Fruit fly (Drosophila melanogaster) whole organism: ENCODE results near the gene Cyp303a1.

Experiments used
- CG8478 ChIP-seq: fragments of >200 bp; optimal IDR thresholded peaks from 2 replicates; lab custom pipeline; 2018; ENCODE audit warnings: inconsistent platforms
- Dll ChIP-seq: fragments of >200 bp; optimal IDR thresholded peaks from 2 replicates; lab custom pipeline; 2017
- EcR ChIP-seq, 2 experiments: fragments of >200 bp; optimal IDR thresholded peaks; 2 replicates each; lab custom pipeline; 2017; ENCODE audit warnings: missing biosample characterization in 2 of 2, missing genetic modification characterization in 2 of 2, missing genetic modification reagents in 2 of 2
- pan ChIP-seq: fragments of >200 bp; optimal IDR thresholded peaks from 2 replicates; lab custom pipeline; 2017
- psq ChIP-seq: fragments of >200 bp; optimal IDR thresholded peaks from 2 replicates; lab custom pipeline; 2017
- usp ChIP-seq: fragments of >200 bp; optimal IDR thresholded peaks from 2 replicates; lab custom pipeline; 2017; ENCODE audit warnings: missing biosample characterization, missing genetic modification characterization, mixed read lengths

Gene Cyp303a1

dm6 chr2L:16290984-16291383 is 3.0 kb upstream of the Cyp303a1 start, which contains the start of gene CG17329:
CG17329 (plus strand) TSS chr2L:16291284.
- TF ChIP-seq usp (GFP tag; lab: Kevin White, UChicago): no peak
- TF ChIP-seq psq: no peak
- no peak for TF ChIP-seq Dll (lab: Kevin White, UChicago)

dm6 chr2L:16292975-16293501 is 945 bp upstream of the Cyp303a1 start, which contains the start of gene CG13258:
CG13258 (minus strand) TSS chr2L:16293025.
- no peak for TF ChIP-seq psq
- TF ChIP-seq Dll (lab: Kevin White, UChicago): no peak
- TF ChIP-seq CG8478: no peak
- no peak for TF ChIP-seq EcR (GFP tag; optimal IDR thresholded peaks at IDR 0.05; lab: Kevin White, UChicago)

- no peak for TF ChIP-seq usp (GFP tag; lab: Kevin White, UChicago)
- TF ChIP-seq Dll (lab: Kevin White, UChicago): no peak
- TF ChIP-seq psq: no peak
- no peak for TF ChIP-seq pan
- no peak for TF ChIP-seq EcR (GFP tag; optimal IDR thresholded peaks at IDR 0.05; lab: Kevin White, UChicago)
- no peak for TF ChIP-seq CG8478
Observed at dm6 chr2L:16299466-16300311, 5.7 kb downstream of the Cyp303a1 start, which contains the start of the genes heix and CG17328. heix (minus strand) TSS chr2L:16299858. CG17328 (plus strand) TSS chr2L:16299943.

- TF ChIP-seq EcR (GFP tag; optimal IDR thresholded peaks at IDR 0.05; lab: Kevin White, UChicago) (no peak), CG8478 (no peak), Dll (lab: Kevin White, UChicago) (no peak), psq (no peak), usp (GFP tag; lab: Kevin White, UChicago) (no peak), pan (no peak)
Observed at dm6 chr2L:16302773-16303279, 8.8 kb downstream of the Cyp303a1 start, which contains the start of gene GMF. GMF (minus strand) TSS chr2L:16302954.

dm6 chr2L:16307026-16307703 is 13.2 kb downstream of the Cyp303a1 start, which contains the start of the genes CG5861 and Syx5:
CG5861 (minus strand) TSS chr2L:16307298.
Syx5 (plus strand) TSS chr2L:16307346.
- TF ChIP-seq psq (no peak), CG8478 (no peak), Dll (lab: Kevin White, UChicago) (no peak), usp (GFP tag; lab: Kevin White, UChicago) (no peak), EcR (GFP tag; optimal IDR thresholded peaks at IDR 0.05; lab: Kevin White, UChicago) (no peak), pan (no peak)

dm6 chr2L:16310648-16311047 is 16.7 kb downstream of the Cyp303a1 start, which contains the start of the genes cni and fzy:
cni (minus strand) TSS chr2L:16310726.
fzy (plus strand) TSS chr2L:16310956.
- TF ChIP-seq usp (GFP tag; lab: Kevin White, UChicago) (no peak), EcR (GFP tag; optimal IDR thresholded peaks at IDR 0.05; lab: Kevin White, UChicago) (no peak), Dll (lab: Kevin White, UChicago) (no peak)

dm6 chr2L:16315027-16315426 is 21.0 kb downstream of the Cyp303a1 start:
- TF ChIP-seq psq: no peak
- TF ChIP-seq EcR (GFP tag; optimal IDR thresholded peaks at IDR 0.05; lab: Kevin White, UChicago): no peak
- no peak for TF ChIP-seq CG8478
- no peak for TF ChIP-seq pan
- no peak for TF ChIP-seq Dll (lab: Kevin White, UChicago)
- no peak for TF ChIP-seq usp (GFP tag; lab: Kevin White, UChicago)

- no peak for TF ChIP-seq psq
- TF ChIP-seq pan: no peak
- TF ChIP-seq EcR (GFP tag; optimal IDR thresholded peaks at IDR 0.05; lab: Kevin White, UChicago): no peak
- TF ChIP-seq CG8478: no peak
- TF ChIP-seq Dll (lab: Kevin White, UChicago): no peak
- no peak for TF ChIP-seq usp (GFP tag; lab: Kevin White, UChicago)
Observed at dm6 chr2L:16315844-16316243, 21.9 kb downstream of the Cyp303a1 start.

dm6 chr2L:16316410-16316809 is 22.4 kb downstream of the Cyp303a1 start:
- TF ChIP-seq psq (no peak), pan (no peak), usp (GFP tag; lab: Kevin White, UChicago) (no peak), Dll (lab: Kevin White, UChicago) (no peak), CG8478 (no peak), EcR (GFP tag; optimal IDR thresholded peaks at IDR 0.05; lab: Kevin White, UChicago) (no peak)

dm6 chr2L:16317131-16317530 is 23.1 kb downstream of the Cyp303a1 start:
- no peak for TF ChIP-seq EcR (GFP tag; optimal IDR thresholded peaks at IDR 0.05; lab: Kevin White, UChicago)
- TF ChIP-seq psq: no peak
- TF ChIP-seq pan: no peak
- TF ChIP-seq Dll (lab: Kevin White, UChicago): no peak
- TF ChIP-seq CG8478: no peak
- no peak for TF ChIP-seq usp (GFP tag; lab: Kevin White, UChicago)

dm6 chr2L:16317777-16318610 is 24.0 kb downstream of the Cyp303a1 start:
- TF ChIP-seq pan (no peak), EcR (GFP tag; optimal IDR thresholded peaks at IDR 0.05; lab: Kevin White, UChicago) (no peak), Dll (lab: Kevin White, UChicago) (no peak), CG8478 (no peak), psq (no peak), usp (GFP tag; lab: Kevin White, UChicago) (no peak)
